Worm (Caenorhabditis elegans) whole organism, young adult: ENCODE results near the gene R04E5.7.

Experiments
- B0336.3 ChIP-seq: fragments of 200-800 bp; sonication (Bioruptor generic); IDR thresholded peaks from 2 replicates; pipeline ENCODE4 v1.3.6; 2022; ENCODE audit warnings: missing genetic modification characterization, missing compliant biosample characterization
- C06A6.2 ChIP-seq: fragments of 200-800 bp; sonication (Bioruptor generic); conservative IDR thresholded peaks from 2 replicates; pipeline ENCODE4 v1.3.6; 2022; ENCODE audit warnings: missing genetic modification characterization, missing compliant biosample characterization
- C17E4.6 ChIP-seq: fragments of 200-800 bp; sonication (Bioruptor generic); IDR thresholded peaks from 2 replicates; pipeline ENCODE4 v1.3.6; 2022; ENCODE audit warnings: missing genetic modification reagents, missing genetic modification characterization, missing compliant biosample characterization
- F23B12.7 ChIP-seq: sonication (generic microtip); optimal IDR thresholded peaks from 2 replicates; lab custom pipeline; 2017; ENCODE audit warnings: missing genetic modification characterization, mild to moderate bottlenecking, missing compliant biosample characterization, antibody characterized with exemption, moderate library complexity; ENCODE audit not compliant: insufficient read depth
- K12H6.12 ChIP-seq: fragments of 200-800 bp; sonication (Bioruptor generic); optimal IDR thresholded peaks from 2 replicates; lab custom pipeline; 2018; ENCODE audit warnings: mild to moderate bottlenecking, missing genetic modification characterization, missing compliant biosample characterization
- Y95B8A.8 ChIP-seq: fragments of 200-800 bp; sonication (Bioruptor generic); IDR thresholded peaks from 2 replicates; pipeline ENCODE4 v1.3.6; 2022; ENCODE audit warnings: missing genetic modification reagents, missing genetic modification characterization, missing compliant biosample characterization
- atf-7 ChIP-seq: sonication (generic microtip); optimal IDR thresholded peaks from 2 replicates; lab custom pipeline; 2017; ENCODE audit warnings: mild to moderate bottlenecking, missing genetic modification characterization, missing compliant biosample characterization
- athp-1 ChIP-seq: sonication (generic microtip); optimal IDR thresholded peaks from 2 replicates; lab custom pipeline; 2017; ENCODE audit warnings: mild to moderate bottlenecking, missing genetic modification characterization, missing compliant biosample characterization
- attf-3 ChIP-seq: fragments of 200-800 bp; sonication (Bioruptor generic); conservative IDR thresholded peaks from 2 replicates; pipeline ENCODE4 v1.3.6; 2022; ENCODE audit warnings: missing genetic modification reagents, missing genetic modification characterization, missing compliant biosample characterization
- attf-5 ChIP-seq: fragments of 200-800 bp; sonication (Bioruptor generic); optimal IDR thresholded peaks from 2 replicates; lab custom pipeline; 2018; ENCODE audit warnings: mild to moderate bottlenecking, missing genetic modification characterization, missing compliant biosample characterization
- bed-2 ChIP-seq: fragments of 200-800 bp; sonication (Bioruptor generic); IDR thresholded peaks from 2 replicates; pipeline ENCODE4 v1.3.6; 2022; ENCODE audit warnings: missing genetic modification reagents, missing genetic modification characterization, missing compliant biosample characterization
- cebp-1 ChIP-seq, 2 experiments: fragments of 200-800 bp in 1 of 2; sonication (Bioruptor generic) in 1 of 2; sonication (generic microtip) in 1 of 2; IDR thresholded peaks in 1 of 2; optimal IDR thresholded peaks in 1 of 2; 2 replicates each; pipeline versions ENCODE4 v1.3.6 to Lab custom; 2017 to 2022; ENCODE audit warnings: missing compliant biosample characterization in 2 of 2, missing genetic modification characterization in 2 of 2, mild to moderate bottlenecking in 1 of 2, missing genetic modification reagents in 1 of 2, moderate library complexity in 1 of 2
- ceh-58 ChIP-seq: fragments of 200-800 bp; sonication (Bioruptor generic); IDR thresholded peaks from 2 replicates; pipeline ENCODE4 v1.3.6; 2022; ENCODE audit warnings: missing genetic modification characterization, missing compliant biosample characterization
- ceh-79 ChIP-seq: sonication (generic microtip); optimal IDR thresholded peaks from 2 replicates; lab custom pipeline; 2017; ENCODE audit warnings: mild to moderate bottlenecking, missing genetic modification characterization, missing compliant biosample characterization
- chd-7 ChIP-seq: sonication (generic microtip); optimal IDR thresholded peaks from 2 replicates; lab custom pipeline; 2016; ENCODE audit warnings: mild to moderate bottlenecking, missing genetic modification characterization, moderate library complexity, missing compliant biosample characterization
- dox-1 ChIP-seq: fragments of 200-800 bp; sonication (Bioruptor generic); IDR thresholded peaks from 2 replicates; pipeline ENCODE4 v1.3.6; 2022; ENCODE audit warnings: missing genetic modification reagents, missing genetic modification characterization, missing compliant biosample characterization
- egrh-3 ChIP-seq: fragments of 200-800 bp; sonication (Bioruptor generic); IDR thresholded peaks from 2 replicates; pipeline ENCODE4 v1.3.6; 2022; ENCODE audit warnings: missing genetic modification reagents, missing genetic modification characterization, missing compliant biosample characterization
- ekl-4 ChIP-seq: fragments of 200-800 bp; sonication (Bioruptor generic); IDR thresholded peaks from 2 replicates; pipeline ENCODE4 v1.3.6; 2022; ENCODE audit warnings: missing genetic modification reagents, missing genetic modification characterization, missing compliant biosample characterization
- hlh-12 ChIP-seq: sonication (generic microtip); optimal IDR thresholded peaks from 2 replicates; lab custom pipeline; 2016; ENCODE audit warnings: missing genetic modification characterization, missing compliant biosample characterization
- hmg-1.2 ChIP-seq: fragments of 200-800 bp; sonication (Bioruptor generic); IDR thresholded peaks from 2 replicates; pipeline ENCODE4 v1.3.6; 2022; ENCODE audit warnings: missing genetic modification reagents, missing genetic modification characterization, missing compliant biosample characterization
- hrde-1 ChIP-seq: sonication (generic microtip); optimal IDR thresholded peaks from 2 replicates; lab custom pipeline; 2016; ENCODE audit warnings: missing genetic modification characterization, mild to moderate bottlenecking, missing compliant biosample characterization, moderate library complexity, missing genotype, missing genetic modification reagents, borderline replicate concordance
- let-526 ChIP-seq: fragments of 200-800 bp; sonication (Bioruptor generic); IDR thresholded peaks from 2 replicates; pipeline ENCODE4 v1.3.6; 2022; ENCODE audit warnings: missing genetic modification reagents, missing genetic modification characterization, missing compliant biosample characterization
- lin-35 ChIP-seq, 3 experiments: fragments of 150-350 bp in 2 of 3; sonication (generic microtip) in 1 of 3; optimal IDR thresholded peaks; 2 replicates each; lab custom pipeline; 2014 to 2018; ENCODE audit warnings: missing biosample characterization in 3 of 3, missing genetic modification characterization in 3 of 3, missing genetic modification reagents in 3 of 3
- lin-40 ChIP-seq: sonication (generic microtip); optimal IDR thresholded peaks from 2 replicates; lab custom pipeline; 2016; ENCODE audit warnings: missing genetic modification characterization, mild to moderate bottlenecking, missing compliant biosample characterization, missing genotype, missing genetic modification reagents
- madf-6 ChIP-seq: fragments of 200-800 bp; sonication (Bioruptor generic); IDR thresholded peaks from 2 replicates; pipeline ENCODE4 v1.3.6; 2022; ENCODE audit warnings: missing genetic modification reagents, missing genetic modification characterization, missing compliant biosample characterization
- mcd-1 ChIP-seq: fragments of 200-800 bp; sonication (Bioruptor generic); IDR thresholded peaks from 2 replicates; pipeline ENCODE4 v1.3.6; 2022; ENCODE audit warnings: missing genetic modification reagents, missing genetic modification characterization, missing compliant biosample characterization
- mxl-1 ChIP-seq: sonication (generic microtip); optimal IDR thresholded peaks from 2 replicates; lab custom pipeline; 2016; ENCODE audit warnings: missing genetic modification characterization, missing compliant biosample characterization
- nfya-1 ChIP-seq: sonication (generic microtip); optimal IDR thresholded peaks from 2 replicates; lab custom pipeline; 2017; ENCODE audit warnings: antibody characterized with exemption, missing compliant biosample characterization, missing genetic modification characterization, borderline replicate concordance; ENCODE audit not compliant: insufficient read depth
- nfya-2 ChIP-seq: fragments of 200-800 bp; sonication (Bioruptor generic); IDR thresholded peaks from 2 replicates; pipeline ENCODE4 v1.3.6; 2022; ENCODE audit warnings: missing genetic modification reagents, missing genetic modification characterization, missing compliant biosample characterization
- nfyb-1 ChIP-seq: fragments of 200-800 bp; sonication (Bioruptor generic); IDR thresholded peaks from 2 replicates; pipeline ENCODE4 v1.3.6; 2022; ENCODE audit warnings: missing genetic modification reagents, missing genetic modification characterization, missing compliant biosample characterization
- nhr-120 ChIP-seq: fragments of 200-800 bp; sonication (Bioruptor generic); IDR thresholded peaks from 2 replicates; pipeline ENCODE4 v1.3.6; 2022; ENCODE audit warnings: missing genetic modification characterization, missing compliant biosample characterization
- nhr-90 ChIP-seq: sonication (generic microtip); optimal IDR thresholded peaks from 2 replicates; lab custom pipeline; 2016; ENCODE audit warnings: missing genotype, mild to moderate bottlenecking, missing genetic modification characterization, missing compliant biosample characterization
- rec-8 ChIP-seq, 2 experiments: sonication (generic microtip); optimal IDR thresholded peaks; 2 replicates each; lab custom pipeline; 2016; ENCODE audit warnings: mild to moderate bottlenecking in 2 of 2, missing genetic modification characterization in 2 of 2, missing genetic modification reagents in 2 of 2, missing genotype in 2 of 2, missing biosample characterization in 1 of 2, missing compliant biosample characterization in 1 of 2, moderate library complexity in 1 of 2
- snpc-1.3 ChIP-seq: sonication (generic microtip); optimal IDR thresholded peaks from 2 replicates; lab custom pipeline; 2017; ENCODE audit warnings: missing genetic modification characterization, mild to moderate bottlenecking, missing compliant biosample characterization, antibody characterized with exemption, moderate library complexity, missing genotype, missing genetic modification reagents; ENCODE audit not compliant: insufficient read depth
- somi-1 ChIP-seq: fragments of 200-800 bp; sonication (Bioruptor generic); optimal IDR thresholded peaks from 2 replicates; lab custom pipeline; 2018; ENCODE audit warnings: mild to moderate bottlenecking, missing genetic modification characterization, missing compliant biosample characterization
- sptf-2 ChIP-seq: fragments of 200-800 bp; sonication (Bioruptor generic); optimal IDR thresholded peaks from 2 replicates; lab custom pipeline; 2018; ENCODE audit warnings: mild to moderate bottlenecking, missing genetic modification characterization, missing compliant biosample characterization
- tbp1 ChIP-seq: fragments of 200-800 bp; sonication (Bioruptor generic); optimal IDR thresholded peaks from 2 replicates; lab custom pipeline; 2018; ENCODE audit warnings: mild to moderate bottlenecking, missing genetic modification characterization, missing compliant biosample characterization
- tlf-1 ChIP-seq: fragments of 200-800 bp; sonication (Bioruptor generic); optimal IDR thresholded peaks from 2 replicates; lab custom pipeline; 2018; ENCODE audit warnings: mild to moderate bottlenecking, missing genetic modification characterization, missing compliant biosample characterization
- unc-62 ChIP-seq: fragments of 150-350 bp; optimal IDR thresholded peaks from 2 replicates; lab custom pipeline; 2014; ENCODE audit warnings: missing biosample characterization, missing genetic modification reagents, missing genetic modification characterization
- zfh-2 ChIP-seq: fragments of 200-800 bp; sonication (Bioruptor generic); conservative IDR thresholded peaks from 2 replicates; pipeline ENCODE4 v1.3.6; 2022; ENCODE audit warnings: missing genetic modification reagents, missing genetic modification characterization, missing compliant biosample characterization
- ztf-22 ChIP-seq: fragments of 200-800 bp; sonication (Bioruptor generic); optimal IDR thresholded peaks from 2 replicates; lab custom pipeline; 2018; ENCODE audit warnings: mild to moderate bottlenecking, missing genetic modification characterization, moderate library complexity, missing compliant biosample characterization
- ztf-3 ChIP-seq: fragments of 200-800 bp; sonication (Bioruptor generic); optimal IDR thresholded peaks from 2 replicates; lab custom pipeline; 2018; ENCODE audit warnings: mild to moderate bottlenecking, missing genetic modification characterization, missing compliant biosample characterization
- ztf-6 ChIP-seq: fragments of 200-800 bp; sonication (Bioruptor generic); IDR thresholded peaks from 2 replicates; pipeline ENCODE4 v1.3.6; 2022; ENCODE audit warnings: missing genetic modification reagents, missing genetic modification characterization, missing compliant biosample characterization

The R04E5.7 gene

DNA sequence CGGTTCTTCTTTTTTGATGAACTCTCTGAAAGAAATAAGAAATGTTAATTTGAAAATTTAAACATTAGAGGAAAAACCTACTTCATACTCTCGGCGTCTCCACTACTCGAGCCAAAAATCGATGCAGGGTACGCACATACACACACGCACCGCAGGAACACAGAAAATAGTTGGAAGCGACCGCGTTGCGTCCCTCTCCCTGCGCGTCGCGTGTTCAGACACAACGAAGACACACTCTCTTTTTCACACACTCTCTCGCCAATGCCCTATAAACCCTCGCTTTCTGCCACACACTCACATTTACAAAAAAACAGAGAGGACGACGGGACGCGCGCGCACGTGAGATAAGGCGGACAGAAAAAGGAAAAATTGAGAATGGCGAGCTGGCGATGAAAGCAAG lies 13.8 kb upstream of the R04E5.7 start, which contains the start of gene R04E5.9 (continued):
- TF ChIP-seq attf-3 (GFP tag; lab: Robert Waterston, UW), result no peak
- peak; percentile 84 for TF ChIP-seq nhr-90 (tag; lab: Kevin White, UChicago)
- no peak for TF ChIP-seq madf-6 (GFP tag; lab: Robert Waterston, UW)
- TF ChIP-seq C17E4.6 (GFP tag; lab: Robert Waterston, UW), result no peak
- TF ChIP-seq nfya-1 (tag; lab: Kevin White, UChicago), result no peak
- no peak for TF ChIP-seq snpc-1.3 (tag; lab: Kevin White, UChicago)
- TF ChIP-seq ztf-6, result no peak
- TF ChIP-seq atf-7, result peak; percentile 64
- TF ChIP-seq, all 124 proteins: peak for 52

DNA sequence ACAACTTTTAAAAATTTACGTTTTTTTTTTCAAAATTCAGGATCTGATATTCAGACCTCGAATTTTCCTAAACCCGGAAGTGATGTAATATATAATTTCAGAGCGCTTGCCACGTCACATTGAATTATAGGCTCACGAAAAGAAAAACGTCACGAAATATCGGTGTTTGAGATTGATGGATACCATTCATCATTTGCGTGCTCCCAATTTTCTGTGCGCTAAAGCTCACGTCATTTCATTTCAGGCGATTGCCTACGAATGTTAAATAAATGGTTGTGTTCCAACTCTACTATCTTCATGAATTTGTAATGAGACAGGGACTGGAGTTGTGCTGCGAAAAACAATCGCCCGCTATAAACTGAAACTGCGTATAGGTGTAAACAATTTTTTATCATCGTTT lies 11.7 kb upstream of the R04E5.7 start:
- TF ChIP-seq ceh-58 (GFP tag; lab: Robert Waterston, UW) (no peak), ceh-79 (tag; lab: Kevin White, UChicago) (no peak), somi-1 (GFP tag; lab: Kevin White, UChicago) (no peak), K12H6.12 (tag; lab: Kevin White, UChicago) (no peak)

DNA sequence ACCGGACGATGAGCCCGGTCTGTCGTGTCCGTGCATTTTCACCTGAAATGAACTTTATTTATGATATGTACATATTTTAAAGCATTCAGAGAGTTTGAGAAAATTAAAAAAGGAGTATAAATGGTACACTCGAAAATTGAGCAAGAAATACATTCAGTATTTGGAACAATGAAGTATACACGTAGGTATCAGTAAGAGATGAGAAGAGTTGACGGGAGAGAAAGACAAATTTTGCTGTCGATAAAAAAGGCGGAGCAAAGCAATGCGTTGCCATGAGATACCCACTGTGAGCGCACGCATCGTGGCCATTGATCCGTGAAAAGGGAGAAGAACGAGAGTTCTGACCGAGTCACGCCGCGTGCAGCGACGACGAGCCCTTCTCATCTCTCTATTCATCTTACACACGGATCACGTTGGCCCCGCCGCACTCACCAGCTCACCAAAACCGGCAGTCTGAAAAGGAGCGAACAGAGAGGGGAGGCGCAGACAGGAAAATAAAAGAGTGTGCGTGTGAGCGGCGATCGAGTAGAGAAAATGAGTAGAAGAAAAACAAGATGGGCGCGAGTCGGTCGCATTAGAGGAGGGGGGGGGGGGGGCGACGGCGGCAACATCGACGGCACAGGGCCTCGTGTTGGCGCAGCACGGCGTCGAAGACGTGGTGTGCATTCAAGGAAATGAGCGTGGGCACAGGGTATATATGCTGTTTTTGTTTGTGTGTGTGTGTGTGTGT lies 9.2 kb upstream of the R04E5.7 start, which contains the start of gene R04E5.8:
R04E5.8 (minus strand) TSS at position 51 of the 730 bp plus-strand sequence.
- TF ChIP-seq atf-7 (peak; percentile 42), B0336.3 (GFP tag; lab: Robert Waterston, UW) (peak; percentile 56), ztf-22 (GFP tag; lab: Kevin White, UChicago) (no peak), cebp-1 (GFP tag; IDR thresholded peaks at IDR 0.05; lab: Robert Waterston, UW) (no peak), cebp-1 (tag; optimal IDR thresholded peaks at IDR 0.05; lab: Kevin White, UChicago) (peak; percentile 63), mxl-1 (no peak), athp-1 (tag; lab: Kevin White, UChicago) (peak; percentile 20), nfyb-1 (GFP tag; lab: Robert Waterston, UW) (0 out of 2 replicates have a peak, but pooled peaks have one; percentile 25), zfh-2 (GFP tag; lab: Robert Waterston, UW) (peak; percentile 97), F23B12.7 (tag; lab: Kevin White, UChicago) (no peak), egrh-3 (peak; percentile 90), hlh-12 (tag; lab: Kevin White, UChicago) (no peak), hmg-1.2 (GFP tag; lab: Robert Waterston, UW) (peak; percentile 69), hrde-1 (tag; lab: Kevin White, UChicago) (no peak), sptf-2 (GFP tag; lab: Kevin White, UChicago) (no peak), lin-35 (GFP tag; optimal IDR thresholded peaks at IDR 0.05; lab: Kevin White, UChicago) (peak in 1 of 3 experiments; percentile 21), dox-1 (GFP tag; lab: Robert Waterston, UW) (peak; percentile 71), unc-62 (no peak), let-526 (GFP tag; lab: Robert Waterston, UW) (no peak), Y95B8A.8 (GFP tag; lab: Robert Waterston, UW) (no peak), mcd-1 (peak; percentile 33; the same call in 1 of the 2 replicates), attf-5 (peak; percentile 68), ztf-3 (GFP tag; lab: Kevin White, UChicago) (no peak), ekl-4 (no peak), rec-8 (tag; optimal IDR thresholded peaks at IDR 0.05; lab: Kevin White, UChicago) (no peak), C06A6.2 (GFP tag; lab: Robert Waterston, UW) (no peak), K12H6.12 (tag; lab: Kevin White, UChicago) (peak; percentile 76), tlf-1 (no peak), chd-7 (no peak), nfya-2 (no peak), bed-2 (GFP tag; lab: Robert Waterston, UW) (no peak), nhr-120 (GFP tag; lab: Robert Waterston, UW) (no peak), tbp1 (GFP tag; lab: Kevin White, UChicago) (peak; percentile 20), lin-40 (tag; lab: Kevin White, UChicago) (peak; percentile 46)
